Worm (Caenorhabditis elegans): ENCODE results near the gene srz-72.
"Not testable (repeated sequence)": the region's sequence is repeated elsewhere in the genome, so short reads cannot be mapped to it uniquely, and the experiment has no call there.

Gene srz-72

DNA sequence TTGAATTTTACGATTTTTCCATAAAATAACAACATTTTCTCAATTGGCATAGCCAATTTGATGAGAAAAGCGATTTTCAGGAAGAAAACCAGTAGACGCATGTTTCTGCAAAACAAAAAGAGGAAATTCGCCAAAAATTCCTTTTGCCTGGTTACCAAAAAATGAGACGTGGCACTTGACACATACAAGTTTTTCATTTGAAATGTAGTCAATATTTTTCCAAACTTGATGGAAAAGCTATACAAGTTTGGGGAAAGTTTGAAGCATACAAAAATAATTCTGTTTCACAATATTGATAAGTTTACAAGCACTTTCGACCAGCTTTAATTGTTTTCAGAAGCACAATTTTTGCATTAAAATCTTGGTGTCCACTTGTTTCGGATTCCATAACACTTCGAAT, 18.3 kb upstream of the srz-72 start, which contains the start of gene clec-191:
clec-191 (minus strand) TSS at position 101 of the 400 bp plus-strand sequence.
- TF ChIP-seq lin-35 (GFP tag; optimal IDR thresholded peaks at IDR 0.05): no peak
- no peak for TF ChIP-seq cebp-2 (GFP tag; IDR thresholded peaks at IDR 0.05)

ce11 chrIV:16290745-16291144, 8.2 kb upstream of the srz-72 start, which contains the start of gene srz-75:
TSS of gene srz-75 (minus strand) at chrIV:16290845.
- no peak for TF ChIP-seq unc-62 (GFP tag; optimal IDR thresholded peaks at IDR 0.05)
- TF ChIP-seq dox-1 (GFP tag; IDR thresholded peaks at IDR 0.05): no peak
- no peak for TF ChIP-seq somi-1 (GFP tag; optimal IDR thresholded peaks at IDR 0.05)
- no peak for TF ChIP-seq die-1 (tag; optimal IDR thresholded peaks at IDR 0.05)
- TF ChIP-seq snpc-1.1 (tag; optimal IDR thresholded peaks at IDR 0.05; ENCODE audit: insufficient read depth): no peak
- no peak for TF ChIP-seq ama-1 (optimal IDR thresholded peaks at IDR 0.05)
- no peak for TF ChIP-seq ama-1 (GFP tag; optimal IDR thresholded peaks at IDR 0.05)
- TF ChIP-seq Y53G8AR.9 (GFP tag; conservative IDR thresholded peaks at IDR 0.05): no peak
- no peak for TF ChIP-seq mxl-1 (tag; optimal IDR thresholded peaks at IDR 0.05)
- no peak for TF ChIP-seq gei-17 (GFP tag; optimal IDR thresholded peaks at IDR 0.05)
- no peak for TF ChIP-seq ceh-79 (tag; optimal IDR thresholded peaks at IDR 0.05)
- TF ChIP-seq F57A8.1 (GFP tag; optimal IDR thresholded peaks at IDR 0.05): no peak
- TF ChIP-seq nhr-27 (tag; optimal IDR thresholded peaks at IDR 0.05): no peak

- no peak for TF ChIP-seq nhr-90 (tag; optimal IDR thresholded peaks at IDR 0.05)
- TF ChIP-seq cebp-2 (GFP tag; IDR thresholded peaks at IDR 0.05): no peak
- no peak for TF ChIP-seq athp-1 (tag; optimal IDR thresholded peaks at IDR 0.05)
- TF ChIP-seq lsl-1 (GFP tag; optimal IDR thresholded peaks at IDR 0.05): no peak
- no peak for TF ChIP-seq tbx-9 (tag; optimal IDR thresholded peaks at IDR 0.05; ENCODE audit: borderline replicate concordance)
- no peak for TF ChIP-seq madf-10 (tag; optimal IDR thresholded peaks at IDR 0.05)
- TF ChIP-seq efl-1 (GFP tag; optimal IDR thresholded peaks at IDR 0.05): no peak
- no peak for TF ChIP-seq dox-1 (GFP tag; IDR thresholded peaks at IDR 0.05)
- TF ChIP-seq hmg-1.2 (GFP tag; IDR thresholded peaks at IDR 0.05): no peak
- no peak for TF ChIP-seq lin-54 (GFP tag; optimal IDR thresholded peaks at IDR 0.05)
- no peak for TF ChIP-seq lin-26 (GFP tag; IDR thresholded peaks at IDR 0.05)
- TF ChIP-seq F39B2.1 (GFP tag; IDR thresholded peaks at IDR 0.05): no peak
Measured at ce11 chrIV:16293889-16294288, 5.1 kb upstream of the srz-72 start.

DNA sequence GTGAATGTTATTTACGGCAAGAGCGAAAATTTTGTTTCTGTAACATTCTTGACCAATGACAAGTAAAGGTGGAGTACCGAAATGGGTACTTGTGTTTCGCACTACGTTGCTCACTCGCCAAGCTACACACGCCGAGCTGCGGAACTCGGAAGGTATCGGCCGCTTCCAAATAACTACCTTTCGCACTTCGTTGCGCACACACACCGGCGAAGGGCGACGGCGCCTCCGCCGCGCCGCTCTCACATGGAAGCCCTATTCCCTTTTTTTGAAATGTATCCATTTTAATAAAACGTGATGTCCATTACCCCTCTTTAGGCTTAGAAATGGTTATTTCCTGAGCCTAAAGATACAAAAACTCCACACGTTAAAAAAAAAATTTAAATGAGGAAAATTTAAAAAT, 8.0 kb downstream of the srz-72 start:
- TF ChIP-seq nfya-2 (GFP tag; IDR thresholded peaks at IDR 0.05) (no peak), ceh-58 (GFP tag; IDR thresholded peaks at IDR 0.05) (no peak), F57A8.1 (GFP tag; optimal IDR thresholded peaks at IDR 0.05) (no peak), Y79H2A.3 (GFP tag; conservative IDR thresholded peaks at IDR 0.05) (no peak), snpc-4 (GFP tag; optimal IDR thresholded peaks at IDR 0.05) (no peak), snpc-4 (tag; optimal IDR thresholded peaks at IDR 0.05) (peak in 2 of 4 experiments; percentile 73 to 80), nhr-80 (tag; optimal IDR thresholded peaks at IDR 0.05) (no peak), lsy-27 (tag; optimal IDR thresholded peaks at IDR 0.05; ENCODE audit: borderline replicate concordance, insufficient read depth) (no peak), attf-6 (GFP tag; IDR thresholded peaks at IDR 0.05) (peak; percentile 82; the same call in 1 of the 2 replicates)

- TF ChIP-seq nhr-90 (tag; optimal IDR thresholded peaks at IDR 0.05); lsy-27 (tag; optimal IDR thresholded peaks at IDR 0.05; ENCODE audit: borderline replicate concordance, insufficient read depth); ztf-25 (GFP tag; IDR thresholded peaks at IDR 0.05): not testable (repeated sequence)
Measured at ce11 chrIV:16307925-16308324, 9.0 kb downstream of the srz-72 start, which contains the start of gene rac-2. TSS of gene rac-2 (plus strand) at chrIV:16308225.

Measured in whole organism, young adult.